Fruit fly (Drosophila melanogaster) whole organism, embryonic: ENCODE results near the gene Acp26Aa.
A peak's percentile ranks its signal among the peaks of the same experiment; 100 is the strongest.

ENCODE experiments used
- B-H1 ChIP-seq: fragments of 200-800 bp; sonication (Bioruptor generic); IDR thresholded peaks from 3 replicates; pipeline ENCODE4 v1.3.6; 2022; ENCODE audit warnings: missing biosample characterization, missing genetic modification characterization
- CG10267 ChIP-seq: fragments of 200-800 bp; sonication (Bioruptor generic); optimal IDR thresholded peaks from 2 replicates; lab custom pipeline; 2018; ENCODE audit warnings: missing biosample characterization, mild to moderate bottlenecking, missing genetic modification characterization, moderate library complexity
- CG10274 ChIP-seq: fragments of 200-800 bp; sonication (Bioruptor generic); optimal IDR thresholded peaks from 3 replicates; lab custom pipeline; 2017; ENCODE audit warnings: missing biosample characterization, mild to moderate bottlenecking, missing genetic modification characterization
- CG10959 ChIP-seq: fragments of 200-800 bp; sonication (Bioruptor generic); IDR thresholded peaks from 2 replicates; pipeline ENCODE4 v1.3.6; 2022; ENCODE audit warnings: missing biosample characterization, missing genetic modification characterization
- CG11456 ChIP-seq: fragments of 200-800 bp; sonication (Bioruptor generic); IDR thresholded peaks from 3 replicates; pipeline ENCODE4 v1.3.6; 2022; ENCODE audit warnings: missing biosample characterization, missing genetic modification characterization
- CG12744 ChIP-seq: fragments of 200-800 bp; sonication (Bioruptor generic); optimal IDR thresholded peaks from 2 replicates; lab custom pipeline; 2016; ENCODE audit warnings: missing biosample characterization, missing genetic modification characterization
- CG13296 ChIP-seq: fragments of 200-800 bp; sonication (Bioruptor generic); optimal IDR thresholded peaks from 3 replicates; lab custom pipeline; 2018; ENCODE audit warnings: missing biosample characterization, mild to moderate bottlenecking, missing genetic modification characterization
- CG15073 ChIP-seq: fragments of 200-800 bp; sonication (Bioruptor generic); optimal IDR thresholded peaks from 2 replicates; lab custom pipeline; 2016; ENCODE audit warnings: missing biosample characterization, missing genetic modification characterization
- CG18619 ChIP-seq: fragments of 200-800 bp; sonication (Bioruptor generic); optimal IDR thresholded peaks from 3 replicates; lab custom pipeline; 2017; ENCODE audit warnings: missing biosample characterization, mild to moderate bottlenecking, missing genetic modification characterization
- CG2129 ChIP-seq: fragments of 200-800 bp; sonication (Bioruptor generic); IDR thresholded peaks from 2 replicates; pipeline ENCODE4 v1.3.6; 2022; ENCODE audit warnings: missing biosample characterization, missing genetic modification characterization; ENCODE audit not compliant: partially characterized antibody
- CG34376 ChIP-seq: fragments of 200-800 bp; sonication (Bioruptor generic); optimal IDR thresholded peaks from 2 replicates; lab custom pipeline; 2018; ENCODE audit warnings: missing biosample characterization, mild to moderate bottlenecking, missing genetic modification characterization
- CG4328 ChIP-seq: fragments of 200-800 bp; sonication (Bioruptor generic); optimal IDR thresholded peaks from 3 replicates; lab custom pipeline; 2017; ENCODE audit warnings: missing biosample characterization, missing genetic modification reagents, missing genetic modification characterization
- CG6683 ChIP-seq: fragments of 200-800 bp; sonication (Bioruptor generic); optimal IDR thresholded peaks from 2 replicates; lab custom pipeline; 2017; ENCODE audit warnings: missing biosample characterization, mild to moderate bottlenecking, missing genetic modification characterization, missing genetic modification reagents
- CTCF ChIP-seq: fragments of 200-800 bp; sonication (Bioruptor generic); optimal IDR thresholded peaks from 2 replicates; lab custom pipeline; 2017; ENCODE audit warnings: missing biosample characterization, mild to moderate bottlenecking, missing genetic modification characterization, moderate library complexity
- Dad ChIP-seq: fragments of 200-800 bp; sonication (Bioruptor generic); optimal IDR thresholded peaks from 3 replicates; lab custom pipeline; 2016; ENCODE audit warnings: missing biosample characterization, missing genetic modification characterization
- E2f2 ChIP-seq: fragments of 200-800 bp; sonication (Bioruptor generic); IDR thresholded peaks from 2 replicates; pipeline ENCODE4 v1.3.6; 2022; ENCODE audit warnings: missing biosample characterization, missing genetic modification characterization
- Hr78 ChIP-seq, 2 experiments: fragments of 200-800 bp in 1 of 2; fragments of >200 bp in 1 of 2; sonication (Bioruptor generic) in 1 of 2; optimal IDR thresholded peaks; 2 replicates each; lab custom pipeline; 2017 to 2019; ENCODE audit warnings: missing biosample characterization in 2 of 2, missing genetic modification characterization in 2 of 2, mild to moderate bottlenecking in 1 of 2, moderate library complexity in 1 of 2
- Hsf ChIP-seq: fragments of 200-800 bp; sonication (Bioruptor generic); optimal IDR thresholded peaks from 3 replicates; lab custom pipeline; 2016; ENCODE audit warnings: missing biosample characterization, missing genetic modification characterization
- Mad ChIP-seq: fragments of 200-800 bp; sonication (Bioruptor generic); optimal IDR thresholded peaks from 2 replicates; lab custom pipeline; 2016; ENCODE audit warnings: missing biosample characterization, missing genetic modification characterization
- Meics ChIP-seq: fragments of 200-800 bp; sonication (Bioruptor generic); optimal IDR thresholded peaks from 2 replicates; lab custom pipeline; 2017; ENCODE audit warnings: missing biosample characterization, mild to moderate bottlenecking, missing genetic modification characterization
- Nf-YB ChIP-seq: fragments of 200-800 bp; sonication (Bioruptor generic); optimal IDR thresholded peaks from 3 replicates; lab custom pipeline; 2019; ENCODE audit warnings: missing biosample characterization, mild to moderate bottlenecking, missing genetic modification characterization, moderate library complexity
- Poxn ChIP-seq: fragments of 200-800 bp; sonication (Bioruptor generic); IDR thresholded peaks from 2 replicates; pipeline ENCODE4 v1.3.6; 2022; ENCODE audit warnings: missing biosample characterization, missing genetic modification characterization
- Ptx1 ChIP-seq: fragments of 200-800 bp; sonication (Bioruptor generic); IDR thresholded peaks from 2 replicates; pipeline ENCODE4 v1.3.6; 2022; ENCODE audit warnings: missing biosample characterization, missing genetic modification characterization
- Scr ChIP-seq: fragments of 200-800 bp; sonication (Bioruptor generic); IDR thresholded peaks from 2 replicates; pipeline ENCODE4 v1.3.6; 2022; ENCODE audit warnings: missing biosample characterization, missing genetic modification characterization; ENCODE audit not compliant: partially characterized antibody
- Xbp1 ChIP-seq: fragments of 200-800 bp; sonication (Bioruptor generic); optimal IDR thresholded peaks from 3 replicates; lab custom pipeline; 2016; ENCODE audit warnings: missing biosample characterization, mild to moderate bottlenecking, missing genetic modification characterization
- Xrp1 ChIP-seq: fragments of 200-800 bp; sonication (Bioruptor generic); IDR thresholded peaks from 2 replicates; pipeline ENCODE4 v1.3.6; 2022; ENCODE audit warnings: missing biosample characterization, missing genetic modification characterization
- aop ChIP-seq: fragments of 200-800 bp; sonication (Bioruptor generic); IDR thresholded peaks from 2 replicates; pipeline ENCODE4 v1.3.6; 2022; ENCODE audit warnings: missing biosample characterization, missing genetic modification characterization
- ara ChIP-seq: fragments of 200-800 bp; sonication (Bioruptor generic); IDR thresholded peaks from 2 replicates; pipeline ENCODE4 v1.3.6; 2022; ENCODE audit warnings: missing biosample characterization, missing genetic modification characterization
- bbx ChIP-seq: fragments of 200-800 bp; sonication (Bioruptor generic); IDR thresholded peaks from 2 replicates; pipeline ENCODE4 v1.3.6; 2022; ENCODE audit warnings: missing biosample characterization, missing genetic modification characterization; ENCODE audit not compliant: partially characterized antibody
- cas ChIP-seq: fragments of 200-800 bp; sonication (Bioruptor generic); IDR thresholded peaks from 2 replicates; pipeline ENCODE4 v1.3.6; 2022; ENCODE audit warnings: missing biosample characterization, missing genetic modification characterization
- crc ChIP-seq: fragments of 200-800 bp; sonication (Bioruptor generic); optimal IDR thresholded peaks from 2 replicates; lab custom pipeline; 2016; ENCODE audit warnings: missing biosample characterization, missing genetic modification characterization
- danr ChIP-seq: fragments of 200-800 bp; sonication (Bioruptor generic); IDR thresholded peaks from 2 replicates; pipeline ENCODE4 v1.3.6; 2022; ENCODE audit warnings: missing biosample characterization, missing genetic modification characterization
- dati ChIP-seq: fragments of 200-800 bp; sonication (Bioruptor generic); IDR thresholded peaks from 2 replicates; pipeline ENCODE4 v1.3.6; 2022; ENCODE audit warnings: missing biosample characterization, missing genetic modification characterization
- emc ChIP-seq: fragments of 200-800 bp; sonication (Bioruptor generic); optimal IDR thresholded peaks from 2 replicates; lab custom pipeline; 2016; ENCODE audit warnings: missing biosample characterization, missing genetic modification characterization
- ems ChIP-seq: fragments of 200-800 bp; sonication (Bioruptor generic); optimal IDR thresholded peaks from 3 replicates; lab custom pipeline; 2016; ENCODE audit warnings: missing biosample characterization, missing genetic modification characterization
- eve ChIP-seq, 2 experiments: fragments of >200 bp; optimal IDR thresholded peaks; 2 replicates each; lab custom pipeline; 2017; ENCODE audit warnings: missing biosample characterization in 2 of 2, missing genetic modification characterization in 2 of 2
- eyg ChIP-seq: fragments of 200-800 bp; sonication (Bioruptor generic); optimal IDR thresholded peaks from 3 replicates; lab custom pipeline; 2016; ENCODE audit warnings: missing biosample characterization, missing genetic modification characterization
- fd102C ChIP-seq: fragments of 200-800 bp; sonication (Bioruptor generic); optimal IDR thresholded peaks from 2 replicates; lab custom pipeline; 2018; ENCODE audit warnings: missing biosample characterization, mild to moderate bottlenecking, missing genetic modification characterization, moderate library complexity
- ftz-f1 ChIP-seq: fragments of 200-800 bp; sonication (Bioruptor generic); optimal IDR thresholded peaks from 2 replicates; lab custom pipeline; 2016; ENCODE audit warnings: missing biosample characterization, missing genetic modification characterization
- ken ChIP-seq: fragments of 200-800 bp; sonication (Bioruptor generic); IDR thresholded peaks from 3 replicates; pipeline ENCODE4 v1.3.6; 2022; ENCODE audit warnings: missing biosample characterization, missing genetic modification characterization
- kni ChIP-seq: fragments of 200-800 bp; sonication (Bioruptor generic); optimal IDR thresholded peaks from 3 replicates; lab custom pipeline; 2017; ENCODE audit warnings: mild to moderate bottlenecking, missing biosample characterization, missing genetic modification reagents, missing genetic modification characterization
- nau ChIP-seq: fragments of 200-800 bp; sonication (Bioruptor generic); optimal IDR thresholded peaks from 3 replicates; lab custom pipeline; 2017; ENCODE audit warnings: missing biosample characterization, mild to moderate bottlenecking, missing genetic modification characterization, missing genetic modification reagents
- otp ChIP-seq: fragments of 200-800 bp; sonication (Bioruptor generic); IDR thresholded peaks from 3 replicates; pipeline ENCODE4, ENCODE4 v1.3.6; 2022; ENCODE audit warnings: missing biosample characterization, missing genetic modification characterization
- ro ChIP-seq: fragments of 200-800 bp; sonication (Bioruptor generic); IDR thresholded peaks from 2 replicates; pipeline ENCODE4 v1.3.6; 2022; ENCODE audit warnings: missing biosample characterization, missing genetic modification characterization
- sens-2 ChIP-seq: fragments of 200-800 bp; sonication (Bioruptor generic); IDR thresholded peaks from 2 replicates; pipeline ENCODE4 v1.3.6; 2022; ENCODE audit warnings: missing biosample characterization, missing genetic modification characterization
- sim ChIP-seq: fragments of 200-800 bp; sonication (Bioruptor generic); IDR thresholded peaks from 2 replicates; pipeline ENCODE4 v1.3.6; 2022; ENCODE audit warnings: missing biosample characterization, missing genetic modification characterization
- sob ChIP-seq: fragments of 200-800 bp; sonication (Bioruptor generic); IDR thresholded peaks from 2 replicates; pipeline ENCODE4 v1.3.6; 2022; ENCODE audit warnings: missing biosample characterization, missing genetic modification characterization
- tin ChIP-seq: fragments of 200-800 bp; sonication (Bioruptor generic); optimal IDR thresholded peaks from 3 replicates; lab custom pipeline; 2016; ENCODE audit warnings: missing biosample characterization, missing genetic modification characterization
- twi ChIP-seq: fragments of 200-800 bp; optimal IDR thresholded peaks from 2 replicates; lab custom pipeline; 2019; ENCODE audit warnings: missing biosample characterization, mild to moderate bottlenecking, missing genetic modification characterization, moderate library complexity
- wdn ChIP-seq: fragments of 200-800 bp; sonication (Bioruptor generic); IDR thresholded peaks from 2 replicates; pipeline ENCODE4 v1.3.6; 2022; ENCODE audit warnings: missing biosample characterization, missing genetic modification characterization
- zen2 ChIP-seq: fragments of 200-800 bp; sonication (Bioruptor generic); IDR thresholded peaks from 3 replicates; pipeline ENCODE4 v1.3.6; 2022; ENCODE audit warnings: missing biosample characterization, missing genetic modification characterization; ENCODE audit not compliant: partially characterized antibody

Acp26Aa gene

DNA sequence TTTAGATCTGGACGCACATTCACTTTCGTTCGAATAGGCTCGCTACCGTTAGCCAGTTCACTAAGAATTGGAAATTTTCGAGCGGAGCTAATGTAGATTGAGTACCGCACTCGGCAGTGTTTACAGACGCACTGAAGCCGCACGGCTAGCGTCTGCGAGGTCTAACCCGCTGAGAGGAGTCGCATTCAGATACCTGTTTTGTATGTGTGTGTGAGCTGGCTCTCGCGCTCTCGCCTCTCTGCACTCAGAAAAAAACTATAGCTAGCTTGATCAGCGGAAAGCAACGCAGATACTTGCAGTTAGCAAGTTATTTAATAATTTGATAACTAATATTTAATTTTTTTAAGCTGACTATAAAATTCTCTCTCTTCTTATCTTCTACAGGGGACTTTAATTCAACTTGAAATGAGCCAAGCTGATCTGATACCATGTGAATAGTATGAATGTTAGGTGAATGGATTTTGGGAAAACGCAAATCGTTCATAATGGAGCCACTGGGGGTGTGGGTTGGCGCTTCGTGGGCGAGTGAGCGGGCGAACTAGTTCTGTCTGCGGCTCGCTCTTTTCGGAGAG lies 14.2 kb downstream of the Acp26Aa start, which contains the start of gene rau (continued):
- no peak for TF ChIP-seq Poxn (GFP tag; lab: Robert Waterston, UW)
- peak; percentile 50 for TF ChIP-seq Xbp1 (GFP tag; lab: Kevin White, UChicago)
- TF ChIP-seq cas = no peak
- peak; percentile 50; the same call in 1 of the 2 replicates for TF ChIP-seq wdn (GFP tag; lab: Robert Waterston, UW)
- TF ChIP-seq Ptx1 (GFP tag; lab: Robert Waterston, UW) = peak; percentile 81
- TF ChIP-seq dati = no peak
- TF ChIP-seq Dad (GFP tag; lab: Kevin White, UChicago) = no peak
- peak; percentile 67; the same call in 2 of the 3 replicates for TF ChIP-seq ken (GFP tag; lab: Robert Waterston, UW)
- peak; percentile 95 for TF ChIP-seq kni (GFP tag; lab: Kevin White, UChicago)
- TF ChIP-seq sob (GFP tag; lab: Robert Waterston, UW) = peak; percentile 66
- TF ChIP-seq eyg = no peak
- 0 out of 2 replicates have a peak, but pooled peaks have one; percentile 33 for TF ChIP-seq CG10959
- TF ChIP-seq fd102C (GFP tag; lab: Kevin White, UChicago) = peak; percentile 43
- TF ChIP-seq CG4328 (GFP tag; lab: Kevin White, UChicago) = peak; percentile 70
- TF ChIP-seq ftz-f1 (GFP tag; lab: Kevin White, UChicago) = no peak
- TF ChIP-seq sim (GFP tag; lab: Robert Waterston, UW) = no peak
- peak; percentile 77 for TF ChIP-seq CG10267 (tag; lab: Kevin White, UChicago)
- no peak for TF ChIP-seq B-H1 (GFP tag; lab: Robert Waterston, UW)
- TF ChIP-seq zen2 (GFP tag; lab: Robert Waterston, UW) = no peak; the same call in 2 of the 3 replicates
- peak; percentile 55 for TF ChIP-seq nau (GFP tag; lab: Kevin White, UChicago)
- no peak for TF ChIP-seq CG10274 (GFP tag; lab: Kevin White, UChicago)
- 0 out of 3 replicates have a peak, but pooled peaks have one; percentile 17 for TF ChIP-seq otp
- TF ChIP-seq CG34376 (GFP tag; lab: Kevin White, UChicago) = peak; percentile 73
- no peak for TF ChIP-seq ro (GFP tag; lab: Robert Waterston, UW)
- peak; percentile 59; the same call in 1 of the 2 replicates for TF ChIP-seq ara (GFP tag; lab: Robert Waterston, UW)
- peak; percentile 49 for TF ChIP-seq ems (GFP tag; lab: Kevin White, UChicago)
- peak; percentile 47 for TF ChIP-seq danr (GFP tag; lab: Robert Waterston, UW)
- TF ChIP-seq Hr78 (GFP tag; optimal IDR thresholded peaks at IDR 0.05; lab: Kevin White, UChicago) = peak in 1 of 2 experiments; percentile 68
- no peak for TF ChIP-seq CG2129 (GFP tag; lab: Robert Waterston, UW)
- TF ChIP-seq eve (GFP tag; optimal IDR thresholded peaks at IDR 0.05; lab: Kevin White, UChicago) = peak in 1 of 2 experiments; percentile 75
- peak; percentile 2 for TF ChIP-seq CTCF
- TF ChIP-seq Meics (GFP tag; lab: Kevin White, UChicago) = peak; percentile 82
- peak; percentile 62; the same call in 1 of the 2 replicates for TF ChIP-seq aop (GFP tag; lab: Robert Waterston, UW)
- peak; percentile 59 for TF ChIP-seq CG18619 (GFP tag; lab: Kevin White, UChicago)
- no peak for TF ChIP-seq Scr (GFP tag; lab: Robert Waterston, UW)
- TF ChIP-seq Mad (GFP tag; lab: Kevin White, UChicago) = peak; percentile 54
- TF ChIP-seq CG6683 (GFP tag; lab: Kevin White, UChicago) = peak; percentile 65
- TF ChIP-seq E2f2 = peak; percentile 46; the same call in 1 of the 2 replicates
- TF ChIP-seq CG11456 (GFP tag; lab: Robert Waterston, UW) = no peak
- TF ChIP-seq CG15073 (GFP tag; lab: Kevin White, UChicago) = no peak
- TF ChIP-seq sens-2 (GFP tag; lab: Robert Waterston, UW) = peak; percentile 34; the same call in 1 of the 2 replicates
- TF ChIP-seq CG13296 (GFP tag; lab: Kevin White, UChicago) = peak; percentile 75
- peak; percentile 86 for TF ChIP-seq Xrp1 (GFP tag; lab: Robert Waterston, UW)
- TF ChIP-seq crc = no peak
- TF ChIP-seq CG12744 = no peak
- no peak for TF ChIP-seq emc (GFP tag; lab: Kevin White, UChicago)
- TF ChIP-seq tin (GFP tag; lab: Kevin White, UChicago) = peak; percentile 56
- TF ChIP-seq bbx (GFP tag; lab: Robert Waterston, UW) = peak; percentile 53
- TF ChIP-seq twi = peak; percentile 60
- TF ChIP-seq Hsf = peak; percentile 57
- peak; percentile 36 for TF ChIP-seq Nf-YB
